Worm (Caenorhabditis elegans) whole organism, mixed stage, embryonic: ENCODE data around the gene K09D9.3.

Source experiments
- ces-1 ChIP-seq: fragments of 150-350 bp; optimal IDR thresholded peaks from 2 replicates; lab custom pipeline; 2014; ENCODE audit warnings: missing biosample characterization, missing genetic modification reagents, missing genetic modification characterization
- cnd-1 ChIP-seq: fragments of 200-800 bp; sonication (Bioruptor generic); optimal IDR thresholded peaks from 2 replicates; lab custom pipeline; 2018; ENCODE audit warnings: mild to moderate bottlenecking, missing genetic modification characterization, missing compliant biosample characterization
- elt-3 ChIP-seq: fragments of 150-350 bp; optimal IDR thresholded peaks from 2 replicates; lab custom pipeline; 2014; ENCODE audit warnings: missing biosample characterization, missing genetic modification characterization
- lin-13 ChIP-seq: fragments of 150-350 bp; optimal IDR thresholded peaks from 2 replicates; lab custom pipeline; 2014; ENCODE audit warnings: missing biosample characterization, missing genetic modification characterization
- lsy-2 ChIP-seq: fragments of 150-350 bp; optimal IDR thresholded peaks from 2 replicates; lab custom pipeline; 2014; ENCODE audit warnings: missing biosample characterization, missing genetic modification characterization
- mab-5 ChIP-seq: fragments of 150-350 bp; optimal IDR thresholded peaks from 2 replicates; lab custom pipeline; 2014; ENCODE audit warnings: missing biosample characterization, missing genetic modification characterization
- nhr-12 ChIP-seq: fragments of 150-350 bp; optimal IDR thresholded peaks from 2 replicates; lab custom pipeline; 2014; ENCODE audit warnings: missing biosample characterization, missing genetic modification characterization
- nhr-237 ChIP-seq: fragments of 150-350 bp; optimal IDR thresholded peaks from 2 replicates; lab custom pipeline; 2014; ENCODE audit warnings: missing biosample characterization, missing genetic modification characterization
- pha-4 ChIP-seq: fragments of 150-350 bp; optimal IDR thresholded peaks from 2 replicates; lab custom pipeline; 2018; ENCODE audit warnings: missing biosample characterization, missing genetic modification reagents, missing genetic modification characterization
- unc-39 ChIP-seq: fragments of 150-350 bp; optimal IDR thresholded peaks from 2 replicates; lab custom pipeline; 2014; ENCODE audit warnings: missing biosample characterization, missing genetic modification characterization
- unc-62 ChIP-seq: fragments of 150-350 bp; optimal IDR thresholded peaks from 2 replicates; lab custom pipeline; 2014; ENCODE audit warnings: missing biosample characterization, missing genetic modification reagents, missing genetic modification characterization
- ztf-11 ChIP-seq: fragments of 150-350 bp; optimal IDR thresholded peaks from 2 replicates; lab custom pipeline; 2014; ENCODE audit warnings: missing biosample characterization, missing genetic modification characterization

DNA sequence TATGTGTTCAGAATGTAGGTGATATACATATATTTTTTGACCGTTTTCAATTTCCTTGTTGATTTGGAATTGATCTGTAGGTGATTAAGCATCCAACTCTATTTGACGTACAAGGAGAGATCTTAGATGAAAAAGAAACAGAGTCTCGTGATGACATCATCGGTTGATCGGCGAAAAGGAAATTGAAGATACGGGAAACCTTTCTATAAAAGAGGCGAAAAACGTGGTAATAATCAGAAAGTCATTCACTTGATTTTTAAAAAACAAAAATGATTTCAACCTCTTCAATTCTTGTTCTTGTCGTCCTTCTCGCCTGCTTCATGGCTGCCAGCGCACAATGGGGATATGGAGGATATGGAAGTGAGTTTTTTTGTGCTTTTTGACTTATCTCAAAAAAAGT, 35.1 kb upstream of the K09D9.3 start, which contains the start of gene nlp-29:
- no peak for TF ChIP-seq nhr-237 (tag; lab: Kevin White, UChicago)
- no peak for TF ChIP-seq elt-3
- TF ChIP-seq unc-62 (GFP tag; lab: Kevin White, UChicago): no peak
- TF ChIP-seq ztf-11 (tag; lab: Kevin White, UChicago): no peak
- TF ChIP-seq pha-4 (tag; lab: Kevin White, UChicago): no peak
- TF ChIP-seq lsy-2 (tag; lab: Kevin White, UChicago): no peak
- TF ChIP-seq ces-1 (GFP tag; lab: Kevin White, UChicago): no peak
- no peak for TF ChIP-seq lin-13 (tag; lab: Kevin White, UChicago)
- TF ChIP-seq nhr-12 (tag; lab: Kevin White, UChicago): no peak
- no peak for TF ChIP-seq unc-39 (tag; lab: Kevin White, UChicago)
- TF ChIP-seq cnd-1 (tag; lab: Kevin White, UChicago): no peak
- no peak for TF ChIP-seq mab-5 (tag; lab: Kevin White, UChicago)
